Worm (Caenorhabditis elegans) whole organism, midembryonic: ENCODE data around the gene octr-1.

ENCODE experiments used
- T22C8.4 ChIP-seq: fragments of 200-800 bp; sonication (Bioruptor generic); IDR thresholded peaks from 2 replicates; pipeline ENCODE4 v1.3.6; 2022; ENCODE audit warnings: missing genetic modification characterization, missing compliant biosample characterization
- cog-1 ChIP-seq: sonication (generic microtip); optimal IDR thresholded peaks from 2 replicates; lab custom pipeline; 2016; ENCODE audit warnings: missing genetic modification characterization, missing compliant biosample characterization
- flt-1 ChIP-seq: fragments of 200-800 bp; sonication (Bioruptor generic); IDR thresholded peaks from 2 replicates; pipeline ENCODE4 v1.3.6; 2022; ENCODE audit warnings: missing genetic modification characterization, missing compliant biosample characterization
- klf-2 ChIP-seq: fragments of 200-800 bp; sonication (Bioruptor generic); conservative IDR thresholded peaks from 2 replicates; pipeline ENCODE4 v1.3.6; 2022; ENCODE audit warnings: missing genetic modification reagents, missing genetic modification characterization, missing compliant biosample characterization
- med-1 ChIP-seq: sonication (generic microtip); optimal IDR thresholded peaks from 2 replicates; lab custom pipeline; 2017; ENCODE audit warnings: missing genetic modification characterization, mild to moderate bottlenecking, missing compliant biosample characterization, antibody characterized with exemption, missing genetic modification reagents; ENCODE audit not compliant: insufficient read depth
- ref-1 ChIP-seq: fragments of 200-800 bp; sonication (Bioruptor generic); conservative IDR thresholded peaks from 2 replicates; pipeline ENCODE4 v1.3.6; 2022; ENCODE audit warnings: missing genetic modification reagents, missing genetic modification characterization, missing compliant biosample characterization
- tab-1 ChIP-seq: fragments of 200-800 bp; sonication (Bioruptor generic); IDR thresholded peaks from 2 replicates; pipeline ENCODE4 v1.3.6; 2022; ENCODE audit warnings: missing genetic modification characterization, missing compliant biosample characterization
- ztf-23 ChIP-seq: fragments of 200-800 bp; sonication (Bioruptor generic); IDR thresholded peaks from 2 replicates; pipeline ENCODE4 v1.3.6; 2022; ENCODE audit warnings: missing genetic modification reagents, missing genetic modification characterization, missing compliant biosample characterization
- ztf-29 ChIP-seq: fragments of 200-800 bp; sonication (Bioruptor generic); IDR thresholded peaks from 2 replicates; pipeline ENCODE4 v1.3.6; 2022; ENCODE audit warnings: missing genetic modification reagents, missing genetic modification characterization, missing compliant biosample characterization

The octr-1 gene

ce11 chrX:5611155-5611554 is at the start of gene octr-1:
Gene octr-1 (minus strand): TSS chrX:5611255.
- TF ChIP-seq T22C8.4 (GFP tag; lab: Robert Waterston, UW) (no peak), ztf-29 (GFP tag; lab: Robert Waterston, UW) (no peak), ref-1 (GFP tag; lab: Robert Waterston, UW) (no peak), med-1 (GFP tag; lab: Kevin White, UChicago) (no peak), flt-1 (GFP tag; lab: Robert Waterston, UW) (no peak), tab-1 (GFP tag; lab: Robert Waterston, UW) (no peak), cog-1 (no peak), ztf-23 (GFP tag; lab: Robert Waterston, UW) (no peak), klf-2 (GFP tag; lab: Robert Waterston, UW) (no peak)

DNA sequence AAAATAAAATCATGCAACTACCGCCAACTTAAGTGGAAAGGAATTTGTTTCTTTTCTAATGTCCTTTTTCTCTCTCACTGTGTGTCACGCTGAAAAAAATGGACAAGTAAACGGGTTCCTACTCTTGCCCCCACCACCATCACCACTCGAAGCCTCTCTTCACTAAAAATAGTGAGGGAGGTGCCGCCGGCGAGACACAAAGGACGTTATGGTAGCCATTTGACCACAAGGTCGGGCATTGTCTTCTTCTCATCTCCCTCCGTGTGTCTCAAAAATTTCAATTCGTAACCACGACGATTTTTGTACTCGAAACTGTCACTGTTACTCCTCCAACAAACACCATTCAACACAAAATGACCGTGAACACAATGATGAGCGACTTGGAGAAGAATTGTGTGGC is 48.6 kb upstream of the octr-1 start, which contains the start of gene T22B7.22:
T22B7.22 (plus strand) TSS at position 354 of the 400 bp plus-strand sequence.
- TF ChIP-seq klf-2 (GFP tag; lab: Robert Waterston, UW) (no peak), tab-1 (GFP tag; lab: Robert Waterston, UW) (no peak), med-1 (GFP tag; lab: Kevin White, UChicago) (no peak), ztf-29 (GFP tag; lab: Robert Waterston, UW) (no peak), flt-1 (GFP tag; lab: Robert Waterston, UW) (no peak), ztf-23 (GFP tag; lab: Robert Waterston, UW) (no peak), cog-1 (no peak)

DNA sequence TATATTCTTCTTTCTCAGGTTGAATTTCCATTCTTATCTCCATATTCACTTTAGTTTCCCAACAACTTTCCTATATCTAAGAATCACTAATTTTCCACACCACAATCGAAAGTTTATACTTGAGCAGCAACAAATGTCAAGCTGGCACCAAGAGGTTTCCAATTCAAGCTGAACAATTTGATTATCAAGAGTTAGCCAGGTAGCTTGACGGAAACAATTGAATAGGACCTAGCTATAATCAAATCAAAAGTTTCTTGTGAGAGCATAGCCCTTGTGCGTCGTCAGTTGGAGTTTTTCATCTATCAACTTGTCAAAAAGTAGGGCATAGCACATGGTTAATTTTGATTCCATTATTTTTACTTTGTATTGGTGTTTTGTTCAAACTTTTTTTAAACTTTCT is 44.5 kb upstream of the octr-1 start:
- TF ChIP-seq T22C8.4 (GFP tag; lab: Robert Waterston, UW) (no peak), flt-1 (GFP tag; lab: Robert Waterston, UW) (no peak), ztf-23 (GFP tag; lab: Robert Waterston, UW) (no peak), cog-1 (no peak), tab-1 (GFP tag; lab: Robert Waterston, UW) (no peak), ref-1 (GFP tag; lab: Robert Waterston, UW) (no peak), med-1 (GFP tag; lab: Kevin White, UChicago) (no peak), ztf-29 (GFP tag; lab: Robert Waterston, UW) (no peak), klf-2 (GFP tag; lab: Robert Waterston, UW) (no peak)

ce11 chrX:5653813-5654212 is 42.8 kb upstream of the octr-1 start, which contains the start of gene T22B7.7:
Gene T22B7.7 (minus strand): TSS chrX:5654074.
- no peak for TF ChIP-seq med-1 (GFP tag; lab: Kevin White, UChicago)
- TF ChIP-seq klf-2 (GFP tag; lab: Robert Waterston, UW): no peak

DNA sequence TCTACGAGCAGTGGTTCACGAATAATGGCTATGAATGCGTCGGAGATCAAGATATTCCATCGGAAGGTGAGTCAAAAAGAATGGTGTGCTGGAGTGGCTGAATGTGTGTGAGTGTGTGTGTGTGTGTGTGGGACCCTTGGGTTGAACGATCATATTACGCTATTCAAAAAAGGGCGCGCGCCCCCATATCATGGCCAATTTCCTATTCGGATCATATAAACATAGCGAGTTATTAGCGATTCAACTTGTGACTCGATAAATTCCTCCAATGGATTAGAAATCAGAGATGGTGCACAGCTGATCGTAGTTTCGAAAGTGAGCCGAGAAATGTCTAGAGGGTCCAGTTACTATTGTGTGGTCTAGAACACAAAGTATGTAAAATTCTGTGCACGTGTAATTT is 36.8 kb upstream of the octr-1 start, which contains the start of gene srv-7:
srv-7 (minus strand) TSS at position 101 of the 400 bp plus-strand sequence.
- no peak for TF ChIP-seq tab-1 (GFP tag; lab: Robert Waterston, UW)
- no peak for TF ChIP-seq flt-1 (GFP tag; lab: Robert Waterston, UW)
- no peak for TF ChIP-seq klf-2 (GFP tag; lab: Robert Waterston, UW)
- TF ChIP-seq ztf-23 (GFP tag; lab: Robert Waterston, UW): no peak
- TF ChIP-seq med-1 (GFP tag; lab: Kevin White, UChicago): no peak
- no peak for TF ChIP-seq cog-1
- no peak for TF ChIP-seq ztf-29 (GFP tag; lab: Robert Waterston, UW)
- no peak for TF ChIP-seq ref-1 (GFP tag; lab: Robert Waterston, UW)
- no peak for TF ChIP-seq T22C8.4 (GFP tag; lab: Robert Waterston, UW)

DNA sequence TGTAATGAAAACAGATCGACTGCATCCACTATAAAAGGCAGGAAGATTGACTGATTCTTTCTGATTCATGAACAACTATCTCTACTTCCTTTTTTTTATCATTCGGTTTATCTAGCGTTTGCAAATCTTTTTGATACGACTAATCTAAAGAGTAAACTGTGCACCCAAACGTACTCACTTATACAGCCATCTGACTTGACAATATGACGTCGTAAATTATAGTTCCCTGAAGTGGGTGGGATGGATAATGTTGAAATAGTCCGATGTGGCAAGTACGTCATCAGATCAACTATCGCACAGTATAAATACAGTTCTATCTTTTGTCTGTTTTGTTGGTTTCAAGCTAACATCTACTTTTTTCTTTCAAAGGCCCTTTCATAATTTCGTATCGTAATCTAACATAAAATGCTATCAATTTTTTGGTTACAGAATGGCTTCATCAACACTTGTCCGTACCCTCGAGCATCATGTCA is 35.9 kb upstream of the octr-1 start, which contains the start of gene T22B7.3:
T22B7.3 (plus strand) TSS at position 423 of the 473 bp plus-strand sequence.
- no peak for TF ChIP-seq ztf-23 (GFP tag; lab: Robert Waterston, UW)
- no peak for TF ChIP-seq ref-1 (GFP tag; lab: Robert Waterston, UW)
- no peak for TF ChIP-seq med-1 (GFP tag; lab: Kevin White, UChicago)
- no peak for TF ChIP-seq T22C8.4 (GFP tag; lab: Robert Waterston, UW)
- no peak for TF ChIP-seq flt-1 (GFP tag; lab: Robert Waterston, UW)
- TF ChIP-seq ztf-29 (GFP tag; lab: Robert Waterston, UW): no peak
- TF ChIP-seq cog-1: no peak
- no peak for TF ChIP-seq tab-1 (GFP tag; lab: Robert Waterston, UW)
- TF ChIP-seq klf-2 (GFP tag; lab: Robert Waterston, UW): no peak

ce11 chrX:5645606-5646005 is 34.6 kb upstream of the octr-1 start:
- TF ChIP-seq ztf-29 (GFP tag; lab: Robert Waterston, UW) (no peak), cog-1 (no peak), tab-1 (GFP tag; lab: Robert Waterston, UW) (no peak)

DNA sequence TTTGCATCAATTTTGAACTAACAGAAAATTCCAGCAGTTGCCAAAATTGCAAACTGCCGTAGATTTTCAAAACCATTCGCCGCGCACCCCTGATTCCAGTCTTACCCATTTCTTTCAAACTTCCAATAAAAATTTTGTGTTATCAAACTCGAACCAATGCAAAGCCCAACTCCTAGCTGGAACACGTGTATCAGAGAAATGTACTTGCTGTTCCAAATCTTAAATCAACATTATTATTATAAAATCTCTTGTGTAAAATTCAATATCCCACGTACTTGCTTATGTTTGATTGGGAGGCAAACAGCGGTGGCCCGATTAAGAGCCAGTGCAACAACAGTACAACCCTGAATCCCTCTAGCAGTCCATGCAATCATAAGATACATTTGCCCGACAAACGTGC is 33.1 kb upstream of the octr-1 start:
- no peak for TF ChIP-seq tab-1 (GFP tag; lab: Robert Waterston, UW)
- no peak for TF ChIP-seq med-1 (GFP tag; lab: Kevin White, UChicago)

DNA sequence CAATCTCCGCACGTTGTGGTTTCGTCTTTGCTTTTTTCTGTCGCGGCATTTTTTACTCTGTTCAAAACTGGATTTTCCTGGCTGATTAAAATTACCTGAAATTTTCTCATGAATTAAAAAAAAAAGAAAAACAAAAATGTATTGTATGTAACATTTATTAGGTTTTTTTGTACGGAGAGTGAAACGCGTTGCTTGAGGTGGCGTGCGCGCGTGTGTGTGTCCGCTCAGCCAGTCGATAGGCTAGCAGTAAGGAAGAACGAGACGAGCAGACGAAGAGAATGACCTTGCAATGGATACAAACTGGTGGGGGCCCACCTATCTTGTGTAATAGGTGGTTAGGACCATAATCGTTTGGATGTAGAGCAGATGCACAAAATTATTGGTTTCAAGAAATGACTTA is 30.3 kb upstream of the octr-1 start, which contains the start of gene T22B7.4:
T22B7.4 (minus strand) TSS at position 101 of the 400 bp plus-strand sequence.
- no peak for TF ChIP-seq ref-1 (GFP tag; lab: Robert Waterston, UW)
- no peak for TF ChIP-seq ztf-29 (GFP tag; lab: Robert Waterston, UW)
- no peak for TF ChIP-seq flt-1 (GFP tag; lab: Robert Waterston, UW)
- TF ChIP-seq cog-1: no peak
- no peak for TF ChIP-seq tab-1 (GFP tag; lab: Robert Waterston, UW)
- TF ChIP-seq klf-2 (GFP tag; lab: Robert Waterston, UW): no peak
- TF ChIP-seq ztf-23 (GFP tag; lab: Robert Waterston, UW): no peak
- no peak for TF ChIP-seq med-1 (GFP tag; lab: Kevin White, UChicago)
- no peak for TF ChIP-seq T22C8.4 (GFP tag; lab: Robert Waterston, UW)

- no peak for TF ChIP-seq T22C8.4 (GFP tag; lab: Robert Waterston, UW)
- TF ChIP-seq tab-1 (GFP tag; lab: Robert Waterston, UW): no peak
- no peak for TF ChIP-seq ztf-29 (GFP tag; lab: Robert Waterston, UW)
- no peak for TF ChIP-seq flt-1 (GFP tag; lab: Robert Waterston, UW)
- TF ChIP-seq med-1 (GFP tag; lab: Kevin White, UChicago): no peak
- TF ChIP-seq ztf-23 (GFP tag; lab: Robert Waterston, UW): no peak
- no peak for TF ChIP-seq klf-2 (GFP tag; lab: Robert Waterston, UW)
- TF ChIP-seq cog-1: no peak
- no peak for TF ChIP-seq ref-1 (GFP tag; lab: Robert Waterston, UW)
Observed at ce11 chrX:5639562-5639961, 28.5 kb upstream of the octr-1 start.
